Worm (Caenorhabditis elegans): ENCODE measurements around the gene zmp-1.

The zmp-1 gene

DNA sequence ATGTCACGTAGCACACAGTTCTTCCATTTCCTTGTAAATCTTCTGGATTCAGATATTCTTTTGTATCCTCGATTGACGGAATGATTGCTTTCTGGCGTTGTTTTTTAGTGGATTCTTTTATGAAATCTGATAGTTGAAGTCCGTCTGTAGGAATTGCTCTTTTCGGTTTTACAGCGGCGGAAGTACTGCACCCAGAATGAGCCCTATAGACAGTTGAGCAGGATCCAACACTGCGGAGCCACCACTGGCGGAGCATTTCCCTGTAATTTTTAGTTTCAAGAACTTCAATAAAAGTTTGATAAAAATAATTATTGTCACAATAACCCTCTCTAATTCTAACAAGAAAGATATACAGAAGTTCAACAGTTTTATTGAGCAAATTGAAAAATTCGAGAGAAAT, 13.1 kb upstream of the zmp-1 start, which contains the start of gene F25B5.5:
Gene F25B5.5 (minus strand): TSS at position 260 of the 400 bp plus-strand sequence.
- TF ChIP-seq ama-1 (optimal IDR thresholded peaks at IDR 0.05) (peak; percentile 53), ama-1 (GFP tag; optimal IDR thresholded peaks at IDR 0.05) (no peak), cebp-1 (GFP tag; IDR thresholded peaks at IDR 0.05) (no peak), cebp-1 (tag; optimal IDR thresholded peaks at IDR 0.05) (peak; percentile 22), akir-1 (GFP tag; optimal IDR thresholded peaks at IDR 0.05) (no peak), lin-35 (GFP tag; optimal IDR thresholded peaks at IDR 0.05) (peak in 1 of 3 experiments; percentile 32), ekl-4 (GFP tag; IDR thresholded peaks at IDR 0.05) (0 out of 2 replicates have a peak, but pooled peaks have one; percentile 45), madf-3 (GFP tag; IDR thresholded peaks at IDR 0.05) (0 out of 2 replicates have a peak, but pooled peaks have one; percentile 12), egl-44 (GFP tag; IDR thresholded peaks at IDR 0.05) (0 out of 2 replicates have a peak, but pooled peaks have one; percentile 27), hrde-1 (tag; optimal IDR thresholded peaks at IDR 0.05; ENCODE audit: borderline replicate concordance) (no peak), lin-26 (GFP tag; IDR thresholded peaks at IDR 0.05) (0 out of 2 replicates have a peak, but pooled peaks have one; percentile 32), him-1 (tag; optimal IDR thresholded peaks at IDR 0.05) (no peak), nhr-179 (tag; optimal IDR thresholded peaks at IDR 0.05) (no peak)

DNA sequence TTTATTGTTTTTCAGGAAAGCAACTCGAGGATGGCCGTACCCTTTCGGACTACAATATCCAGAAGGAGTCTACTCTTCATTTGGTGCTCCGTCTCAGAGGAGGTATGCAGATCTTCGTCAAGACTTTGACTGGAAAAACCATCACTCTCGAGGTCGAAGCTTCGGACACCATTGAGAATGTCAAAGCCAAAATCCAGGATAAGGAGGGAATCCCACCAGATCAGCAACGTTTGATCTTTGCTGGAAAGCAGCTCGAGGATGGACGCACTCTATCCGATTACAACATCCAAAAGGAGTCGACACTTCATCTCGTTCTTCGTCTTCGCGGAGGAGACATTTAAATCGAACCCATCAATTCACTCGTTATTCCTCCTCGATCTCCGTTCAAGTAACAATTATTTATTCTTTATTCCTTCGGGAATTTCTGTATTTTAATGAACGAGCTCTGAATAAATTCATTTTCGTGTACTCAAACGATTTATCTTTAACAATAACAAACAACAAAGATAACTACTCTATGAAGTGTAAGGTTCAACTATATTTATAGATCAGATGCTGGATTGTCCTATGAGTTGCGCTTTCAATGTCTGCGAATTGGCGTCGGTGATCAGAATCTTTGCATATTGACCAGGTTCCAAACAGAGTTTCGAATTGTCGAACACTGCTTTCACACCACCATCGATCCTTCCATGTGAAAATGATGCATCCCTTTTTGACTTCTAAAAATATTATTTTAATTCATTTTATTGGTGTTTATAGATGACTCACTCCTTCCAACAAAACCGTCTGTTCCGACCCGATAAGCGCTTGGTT, 10.8 kb upstream of the zmp-1 start:
- no peak for TF ChIP-seq F37B4.10 (GFP tag; IDR thresholded peaks at IDR 0.05)
- TF ChIP-seq D2030.7 (GFP tag; IDR thresholded peaks at IDR 0.05), result 0 out of 2 replicates have a peak, but pooled peaks have one; percentile 14
- peak; percentile 84 for TF ChIP-seq tlf-1 (GFP tag; optimal IDR thresholded peaks at IDR 0.05)
- no peak for TF ChIP-seq unc-130 (GFP tag; optimal IDR thresholded peaks at IDR 0.05)
- TF ChIP-seq sea-2 (GFP tag; IDR thresholded peaks at IDR 0.05), result no peak
- TF ChIP-seq ztf-6 (GFP tag; IDR thresholded peaks at IDR 0.05), result no peak
- no peak for TF ChIP-seq snpc-4 (GFP tag; optimal IDR thresholded peaks at IDR 0.05)
- peak in 2 of 4 experiments; percentile 49 to 62 for TF ChIP-seq snpc-4 (tag; optimal IDR thresholded peaks at IDR 0.05)
- TF ChIP-seq snpc-1.1 (tag; optimal IDR thresholded peaks at IDR 0.05; ENCODE audit: insufficient read depth), result peak; percentile 73
- TF ChIP-seq pbrm-1 (GFP tag; IDR thresholded peaks at IDR 0.05), result peak; percentile 15
- TF ChIP-seq mcd-1 (GFP tag; IDR thresholded peaks at IDR 0.05), result peak; percentile 56
- peak; percentile 40; the same call in 1 of the 2 replicates for TF ChIP-seq attf-3 (GFP tag; conservative IDR thresholded peaks at IDR 0.05)
- TF ChIP-seq aptf-3 (GFP tag; IDR thresholded peaks at IDR 0.05), result no peak
- no peak for TF ChIP-seq ceh-79 (tag; optimal IDR thresholded peaks at IDR 0.05)
- TF ChIP-seq C06A6.2 (GFP tag; conservative IDR thresholded peaks at IDR 0.05), result peak; percentile 50; the same call in 1 of the 2 replicates
- TF ChIP-seq B0261.1 (tag; optimal IDR thresholded peaks at IDR 0.05), result no peak
- TF ChIP-seq ztf-28 (GFP tag; IDR thresholded peaks at IDR 0.05), result no peak
- TF ChIP-seq bed-1 (GFP tag; IDR thresholded peaks at IDR 0.05), result no peak
- TF ChIP-seq hlh-12 (tag; optimal IDR thresholded peaks at IDR 0.05), result no peak
- peak; percentile 82 for TF ChIP-seq madf-10 (tag; optimal IDR thresholded peaks at IDR 0.05)
- no peak for TF ChIP-seq lag-1 (GFP tag; IDR thresholded peaks at IDR 0.05)
- no peak for TF ChIP-seq dpl-1 (GFP tag; optimal IDR thresholded peaks at IDR 0.05)
- peak; percentile 73 for TF ChIP-seq rcor-1 (GFP tag; IDR thresholded peaks at IDR 0.05)
- peak; percentile 82 for TF ChIP-seq athp-1 (tag; optimal IDR thresholded peaks at IDR 0.05)
- TF ChIP-seq chd-7 (tag; optimal IDR thresholded peaks at IDR 0.05), result no peak
- TF ChIP-seq lin-54 (GFP tag; optimal IDR thresholded peaks at IDR 0.05), result peak; percentile 62
- TF ChIP-seq F52B5.7 (tag; optimal IDR thresholded peaks at IDR 0.05), result peak; percentile 62
- peak; percentile 50 for TF ChIP-seq ceh-27 (GFP tag; optimal IDR thresholded peaks at IDR 0.05)
- TF ChIP-seq lsl-1 (GFP tag; optimal IDR thresholded peaks at IDR 0.05), result peak; percentile 27
- peak; percentile 33; the same call in 1 of the 2 replicates for TF ChIP-seq Y53F4B.3 (GFP tag; IDR thresholded peaks at IDR 0.05)
- TF ChIP-seq fkh-3 (tag; optimal IDR thresholded peaks at IDR 0.05), result peak; percentile 3
- TF ChIP-seq K12H6.12 (tag; optimal IDR thresholded peaks at IDR 0.05), result peak; percentile 22
- peak; percentile 81 for TF ChIP-seq Y56A3A.18 (GFP tag; IDR thresholded peaks at IDR 0.05)
- TF ChIP-seq lir-1 (GFP tag; conservative IDR thresholded peaks at IDR 0.05), result no peak

Data from whole organism, young adult.